Worm (Caenorhabditis elegans) whole organism, L3 larva: ENCODE data around the gene ceh-63.

Experiments used
- nhr-23 ChIP-seq: fragments of 150-350 bp; optimal IDR thresholded peaks from 2 replicates; lab custom pipeline; 2014; ENCODE audit warnings: missing biosample characterization, missing genetic modification reagents, missing genetic modification characterization
- nhr-237 ChIP-seq: fragments of 150-350 bp; optimal IDR thresholded peaks from 2 replicates; lab custom pipeline; 2014; ENCODE audit warnings: missing biosample characterization, missing genetic modification characterization
- nhr-77 ChIP-seq: fragments of 150-350 bp; optimal IDR thresholded peaks from 2 replicates; lab custom pipeline; 2014; ENCODE audit warnings: missing biosample characterization, missing genetic modification characterization
- skn-1 ChIP-seq: fragments of 150-350 bp; optimal IDR thresholded peaks from 2 replicates; lab custom pipeline; 2014; ENCODE audit warnings: missing biosample characterization, missing genetic modification characterization
- tbx-2 ChIP-seq: sonication (generic microtip); optimal IDR thresholded peaks from 2 replicates; lab custom pipeline; 2016; ENCODE audit warnings: mild to moderate bottlenecking, missing genetic modification characterization, missing compliant biosample characterization
- zag-1 ChIP-seq: fragments of 150-350 bp; optimal IDR thresholded peaks from 2 replicates; lab custom pipeline; 2014; ENCODE audit warnings: missing biosample characterization, missing genetic modification characterization

DNA sequence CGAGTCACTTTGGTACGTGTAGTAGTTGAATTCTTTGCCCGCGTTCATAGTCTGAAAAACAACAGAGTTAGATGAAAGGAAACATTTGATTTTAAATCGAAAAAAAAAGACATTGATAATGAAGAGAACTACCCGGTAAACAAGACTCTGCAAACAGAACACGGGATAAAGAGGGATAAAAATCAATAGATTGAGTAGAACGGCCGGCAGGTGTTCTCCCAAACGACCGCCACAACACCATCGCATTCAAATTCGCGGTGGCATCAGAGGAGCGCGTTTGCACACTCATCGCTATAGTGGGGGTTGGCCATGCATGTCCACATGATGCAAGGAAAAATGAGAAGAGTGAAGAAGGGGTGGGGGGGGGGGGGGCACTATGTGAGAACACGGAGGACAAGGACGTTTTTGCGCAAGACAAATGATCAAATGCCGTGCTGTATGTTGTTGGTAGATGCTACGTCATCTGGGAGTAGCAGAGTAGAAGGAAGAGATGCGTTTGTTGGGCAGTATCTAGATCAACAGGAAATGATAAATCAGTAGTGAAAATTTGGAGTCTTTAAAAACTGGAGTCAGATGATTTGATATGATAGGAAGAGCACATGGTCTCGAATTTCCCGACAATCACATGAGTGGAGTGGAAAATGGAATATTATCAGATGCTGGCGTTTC is 4.8 kb upstream of the ceh-63 start, which contains the start of gene tag-52:
- no peak for TF ChIP-seq zag-1 (tag; lab: Kevin White, UChicago)
- peak; percentile 46 for TF ChIP-seq skn-1 (tag; lab: Kevin White, UChicago)
- TF ChIP-seq nhr-77: no peak
- TF ChIP-seq tbx-2 (tag; lab: Kevin White, UChicago): no peak
- TF ChIP-seq nhr-23: no peak
- no peak for TF ChIP-seq nhr-237 (tag; lab: Kevin White, UChicago)
